Worm (Caenorhabditis elegans): ENCODE results near the gene ykt-6.
A peak's percentile ranks its signal among the peaks of the same experiment; 100 is the strongest.

ykt-6 gene

DNA sequence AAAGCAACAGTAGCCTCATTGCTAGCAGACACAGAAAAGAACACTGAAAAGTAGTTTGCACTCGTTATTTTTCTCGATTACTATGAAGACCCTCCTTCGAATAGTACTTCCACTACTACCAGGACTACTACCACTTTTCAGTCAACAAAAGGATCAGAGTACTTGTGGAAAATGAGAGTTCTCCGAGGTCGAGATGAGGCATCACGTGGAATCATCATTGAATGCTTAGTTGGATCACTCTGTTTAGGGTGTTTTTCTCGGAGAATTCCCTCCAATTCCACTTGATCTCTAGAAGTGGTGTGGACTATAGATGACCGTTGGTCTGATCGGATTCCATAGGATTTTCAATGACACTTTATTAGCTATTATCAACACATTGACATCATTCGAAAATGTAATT is 13.4 kb upstream of the ykt-6 start (continued):
- TF ChIP-seq pax-3 (tag; optimal IDR thresholded peaks at IDR 0.05) (no peak), lsy-2 (tag; optimal IDR thresholded peaks at IDR 0.05) (peak in 1 of 2 experiments; percentile 17), nhr-77 (tag; optimal IDR thresholded peaks at IDR 0.05) (no peak), snu-23 (GFP tag; optimal IDR thresholded peaks at IDR 0.05) (peak; percentile 4), isw-1 (GFP tag; IDR thresholded peaks at IDR 0.05) (no peak), efl-1 (optimal IDR thresholded peaks at IDR 0.05) (no peak), efl-1 (GFP tag; optimal IDR thresholded peaks at IDR 0.05 in 1 of 2) (peak in 1 of 2 experiments; percentile 73), unc-62 (GFP tag; optimal IDR thresholded peaks at IDR 0.05) (no peak), mef-2 (tag; optimal IDR thresholded peaks at IDR 0.05) (no peak), elt-2 (tag; optimal IDR thresholded peaks at IDR 0.05) (no peak), mdl-1 (tag; optimal IDR thresholded peaks at IDR 0.05) (no peak), ets-5 (GFP tag; IDR thresholded peaks at IDR 0.05) (no peak), grh-1 (GFP tag; IDR thresholded peaks at IDR 0.05) (peak; percentile 32; the same call in 1 of the 2 replicates), ceh-8 (GFP tag; optimal IDR thresholded peaks at IDR 0.05) (no peak), blmp-1 (tag; optimal IDR thresholded peaks at IDR 0.05) (peak; percentile 82)

- TF ChIP-seq mep-1 (tag; optimal IDR thresholded peaks at IDR 0.05), result peak; percentile 46
- TF ChIP-seq elt-2 (tag; optimal IDR thresholded peaks at IDR 0.05), result no peak
- TF ChIP-seq vab-15 (tag; optimal IDR thresholded peaks at IDR 0.05), result no peak
- TF ChIP-seq nhr-71 (tag; optimal IDR thresholded peaks at IDR 0.05), result peak; percentile 85
- no peak for TF ChIP-seq ceh-90 (tag; optimal IDR thresholded peaks at IDR 0.05)
- TF ChIP-seq F16B12.6 (tag; optimal IDR thresholded peaks at IDR 0.05), result no peak
- no peak for TF ChIP-seq skn-1 (tag; optimal IDR thresholded peaks at IDR 0.05)
- TF ChIP-seq ces-1 (GFP tag; optimal IDR thresholded peaks at IDR 0.05), result no peak
- TF ChIP-seq nhr-85 (tag), result peak; percentile 99
- peak; percentile 38 for TF ChIP-seq efl-3 (GFP tag; optimal IDR thresholded peaks at IDR 0.05)
- no peak for TF ChIP-seq sox-4 (tag; optimal IDR thresholded peaks at IDR 0.05)
- TF ChIP-seq elt-3 (tag; optimal IDR thresholded peaks at IDR 0.05), result peak in 3 of 6 experiments; percentile 27 to 90 (median 89)
- TF ChIP-seq swsn-7 (tag; optimal IDR thresholded peaks at IDR 0.05), result no peak
- no peak for TF ChIP-seq hlh-17 (GFP tag; optimal IDR thresholded peaks at IDR 0.05; ENCODE audit: borderline replicate concordance)
- no peak for TF ChIP-seq rnt-1 (tag; optimal IDR thresholded peaks at IDR 0.05)
- TF ChIP-seq dpl-1 (GFP tag; optimal IDR thresholded peaks at IDR 0.05), result peak in 1 of 3 experiments; percentile 39
- TF ChIP-seq C34B4.2 (tag; optimal IDR thresholded peaks at IDR 0.05), result no peak
- no peak for TF ChIP-seq mab-9 (GFP tag; IDR thresholded peaks at IDR 0.05)
- no peak for TF ChIP-seq irx-1 (tag; optimal IDR thresholded peaks at IDR 0.05)
- peak; percentile 54 for TF ChIP-seq nhr-47 (tag; optimal IDR thresholded peaks at IDR 0.05)
- no peak for TF ChIP-seq zag-1 (tag; optimal IDR thresholded peaks at IDR 0.05)
- TF ChIP-seq zip-4 (GFP tag; optimal IDR thresholded peaks at IDR 0.05), result no peak
- TF ChIP-seq aha-1 (tag; optimal IDR thresholded peaks at IDR 0.05), result no peak
- no peak for TF ChIP-seq pag-3 (tag; optimal IDR thresholded peaks at IDR 0.05; ENCODE audit: borderline replicate concordance, insufficient read depth)
- TF ChIP-seq ztf-11 (tag; optimal IDR thresholded peaks at IDR 0.05), result no peak
- TF ChIP-seq nhr-28 (tag; optimal IDR thresholded peaks at IDR 0.05), result no peak
- TF ChIP-seq mdl-1 (tag; optimal IDR thresholded peaks at IDR 0.05), result peak in 1 of 2 experiments; percentile 53
- peak; percentile 69 for TF ChIP-seq C16A3.4 (tag; optimal IDR thresholded peaks at IDR 0.05)
- TF ChIP-seq unc-130 (tag; optimal IDR thresholded peaks at IDR 0.05), result no peak
- no peak for TF ChIP-seq ceh-88 (GFP tag; IDR thresholded peaks at IDR 0.05)
- peak; percentile 31 for TF ChIP-seq lin-13 (GFP tag; optimal IDR thresholded peaks at IDR 0.05)
- TF ChIP-seq fos-1 (tag; optimal IDR thresholded peaks at IDR 0.05), result no peak
- TF ChIP-seq lin-15B (tag; optimal IDR thresholded peaks at IDR 0.05), result no peak
- TF ChIP-seq nhr-90 (tag; optimal IDR thresholded peaks at IDR 0.05; ENCODE audit: poor library complexity), result peak; percentile 84
- no peak for TF ChIP-seq snpc-4 (tag; optimal IDR thresholded peaks at IDR 0.05)
- TF ChIP-seq lsy-2 (tag; optimal IDR thresholded peaks at IDR 0.05), result peak; percentile 50 to 72
- no peak for TF ChIP-seq hlh-4 (tag; optimal IDR thresholded peaks at IDR 0.05)
- TF ChIP-seq efl-1 (optimal IDR thresholded peaks at IDR 0.05), result peak in 1 of 2 experiments; percentile 8
- peak in 1 of 2 experiments; percentile 85 for TF ChIP-seq efl-1 (GFP tag; optimal IDR thresholded peaks at IDR 0.05 in 1 of 2)
- TF ChIP-seq C04F5.9 (tag; optimal IDR thresholded peaks at IDR 0.05), result no peak
- no peak for TF ChIP-seq dsc-1 (tag; optimal IDR thresholded peaks at IDR 0.05)
- no peak for TF ChIP-seq fkh-4 (tag; optimal IDR thresholded peaks at IDR 0.05; ENCODE audit: borderline replicate concordance)
Observed at ce11 chrIII:7300169-7300568, 12.8 kb upstream of the ykt-6 start.

Measured in whole organism, L1 larva.